Worm (Caenorhabditis elegans) whole organism, young adult: ENCODE measurements around the gene nlp-50.

Experiments used
- B0336.3 ChIP-seq: fragments of 200-800 bp; sonication (Bioruptor generic); IDR thresholded peaks from 2 replicates; pipeline ENCODE4 v1.3.6; 2022; ENCODE audit warnings: missing genetic modification characterization, missing compliant biosample characterization
- C17E4.6 ChIP-seq: fragments of 200-800 bp; sonication (Bioruptor generic); IDR thresholded peaks from 2 replicates; pipeline ENCODE4 v1.3.6; 2022; ENCODE audit warnings: missing genetic modification reagents, missing genetic modification characterization, missing compliant biosample characterization
- D2030.7 ChIP-seq: fragments of 200-800 bp; sonication (Bioruptor generic); IDR thresholded peaks from 2 replicates; pipeline ENCODE4 v1.3.6; 2022; ENCODE audit warnings: missing genetic modification reagents, missing genetic modification characterization, missing compliant biosample characterization
- F10E7.11 ChIP-seq: sonication (generic microtip); optimal IDR thresholded peaks from 2 replicates; lab custom pipeline; 2017; ENCODE audit warnings: mild to moderate bottlenecking, missing genetic modification characterization, moderate library complexity, missing compliant biosample characterization
- F33H1.4 ChIP-seq: fragments of 200-800 bp; sonication (Bioruptor generic); IDR thresholded peaks from 2 replicates; pipeline ENCODE4 v1.3.6; 2022; ENCODE audit warnings: missing genetic modification reagents, missing genetic modification characterization, missing compliant biosample characterization
- Y53G8AR.9 ChIP-seq: fragments of 200-800 bp; sonication (Bioruptor generic); conservative IDR thresholded peaks from 2 replicates; pipeline ENCODE4 v1.3.6; 2022; ENCODE audit warnings: missing genetic modification reagents, missing genetic modification characterization, missing compliant biosample characterization
- Y79H2A.3 ChIP-seq: fragments of 200-800 bp; sonication (Bioruptor generic); conservative IDR thresholded peaks from 2 replicates; pipeline ENCODE4 v1.3.6; 2022; ENCODE audit warnings: missing genetic modification reagents, missing genetic modification characterization, missing compliant biosample characterization
- Y95B8A.8 ChIP-seq: fragments of 200-800 bp; sonication (Bioruptor generic); IDR thresholded peaks from 2 replicates; pipeline ENCODE4 v1.3.6; 2022; ENCODE audit warnings: missing genetic modification reagents, missing genetic modification characterization, missing compliant biosample characterization
- ZK185.1 ChIP-seq: sonication (generic microtip); optimal IDR thresholded peaks from 2 replicates; lab custom pipeline; 2016; ENCODE audit warnings: mild to moderate bottlenecking, missing genetic modification characterization, missing compliant biosample characterization; ENCODE audit not compliant: poor library complexity, severe bottlenecking
- akir-1 ChIP-seq: fragments of 200-800 bp; sonication (Bioruptor generic); optimal IDR thresholded peaks from 2 replicates; lab custom pipeline; 2018; ENCODE audit warnings: mild to moderate bottlenecking, missing genetic modification characterization, moderate library complexity, missing compliant biosample characterization
- aptf-2 ChIP-seq: fragments of 200-800 bp; sonication (Bioruptor generic); conservative IDR thresholded peaks from 2 replicates; pipeline ENCODE4 v1.3.6; 2022; ENCODE audit warnings: missing genetic modification reagents, missing genetic modification characterization, missing compliant biosample characterization
- aptf-3 ChIP-seq: fragments of 200-800 bp; sonication (Bioruptor generic); IDR thresholded peaks from 2 replicates; pipeline ENCODE4 v1.3.6; 2022; ENCODE audit warnings: missing genetic modification characterization, missing compliant biosample characterization
- athp-1 ChIP-seq: sonication (generic microtip); optimal IDR thresholded peaks from 2 replicates; lab custom pipeline; 2017; ENCODE audit warnings: mild to moderate bottlenecking, missing genetic modification characterization, missing compliant biosample characterization
- attf-5 ChIP-seq: fragments of 200-800 bp; sonication (Bioruptor generic); optimal IDR thresholded peaks from 2 replicates; lab custom pipeline; 2018; ENCODE audit warnings: mild to moderate bottlenecking, missing genetic modification characterization, missing compliant biosample characterization
- bed-2 ChIP-seq: fragments of 200-800 bp; sonication (Bioruptor generic); IDR thresholded peaks from 2 replicates; pipeline ENCODE4 v1.3.6; 2022; ENCODE audit warnings: missing genetic modification reagents, missing genetic modification characterization, missing compliant biosample characterization
- cebp-1 ChIP-seq, 2 experiments: fragments of 200-800 bp in 1 of 2; sonication (Bioruptor generic) in 1 of 2; sonication (generic microtip) in 1 of 2; IDR thresholded peaks in 1 of 2; optimal IDR thresholded peaks in 1 of 2; 2 replicates each; pipeline versions ENCODE4 v1.3.6 to Lab custom; 2017 to 2022; ENCODE audit warnings: missing compliant biosample characterization in 2 of 2, missing genetic modification characterization in 2 of 2, mild to moderate bottlenecking in 1 of 2, missing genetic modification reagents in 1 of 2, moderate library complexity in 1 of 2
- ceh-27 ChIP-seq: fragments of 200-800 bp; sonication (Bioruptor generic); optimal IDR thresholded peaks from 2 replicates; lab custom pipeline; 2018; ENCODE audit warnings: mild to moderate bottlenecking, missing genetic modification characterization, moderate library complexity, missing compliant biosample characterization
- chd-7 ChIP-seq: sonication (generic microtip); optimal IDR thresholded peaks from 2 replicates; lab custom pipeline; 2016; ENCODE audit warnings: mild to moderate bottlenecking, missing genetic modification characterization, moderate library complexity, missing compliant biosample characterization
- dox-1 ChIP-seq: fragments of 200-800 bp; sonication (Bioruptor generic); IDR thresholded peaks from 2 replicates; pipeline ENCODE4 v1.3.6; 2022; ENCODE audit warnings: missing genetic modification reagents, missing genetic modification characterization, missing compliant biosample characterization
- dpl-1 ChIP-seq: fragments of 150-350 bp; optimal IDR thresholded peaks from 2 replicates; lab custom pipeline; 2014; ENCODE audit warnings: missing biosample characterization, missing genetic modification reagents, missing genetic modification characterization
- egl-44 ChIP-seq: fragments of 200-800 bp; sonication (Bioruptor generic); IDR thresholded peaks from 2 replicates; pipeline ENCODE4 v1.3.6; 2022; ENCODE audit warnings: missing genetic modification reagents, missing genetic modification characterization, missing compliant biosample characterization
- ets-4 ChIP-seq: fragments of 200-800 bp; sonication (Bioruptor generic); optimal IDR thresholded peaks from 2 replicates; lab custom pipeline; 2018; ENCODE audit warnings: mild to moderate bottlenecking, missing genetic modification characterization, missing compliant biosample characterization
- fkh-3 ChIP-seq: sonication (generic microtip); optimal IDR thresholded peaks from 2 replicates; lab custom pipeline; 2016; ENCODE audit warnings: mild to moderate bottlenecking, missing genetic modification characterization, missing compliant biosample characterization
- gei-17 ChIP-seq: fragments of 200-800 bp; sonication (Bioruptor generic); optimal IDR thresholded peaks from 2 replicates; lab custom pipeline; 2018; ENCODE audit warnings: mild to moderate bottlenecking, missing genetic modification characterization, missing compliant biosample characterization
- hmg-1.2 ChIP-seq: fragments of 200-800 bp; sonication (Bioruptor generic); IDR thresholded peaks from 2 replicates; pipeline ENCODE4 v1.3.6; 2022; ENCODE audit warnings: missing genetic modification reagents, missing genetic modification characterization, missing compliant biosample characterization
- hmg-20 ChIP-seq: fragments of 200-800 bp; sonication (Bioruptor generic); IDR thresholded peaks from 2 replicates; pipeline ENCODE4 v1.3.6; 2022; ENCODE audit warnings: missing genetic modification reagents, missing genetic modification characterization, missing compliant biosample characterization
- lin-26 ChIP-seq: fragments of 200-800 bp; sonication (Bioruptor generic); IDR thresholded peaks from 2 replicates; pipeline ENCODE4 v1.3.6; 2022; ENCODE audit warnings: missing genetic modification reagents, missing genetic modification characterization, missing compliant biosample characterization
- lin-35 ChIP-seq, 3 experiments: fragments of 150-350 bp in 2 of 3; sonication (generic microtip) in 1 of 3; optimal IDR thresholded peaks; 2 replicates each; lab custom pipeline; 2014 to 2018; ENCODE audit warnings: missing biosample characterization in 3 of 3, missing genetic modification characterization in 3 of 3, missing genetic modification reagents in 3 of 3
- lin-54 ChIP-seq: fragments of 200-800 bp; sonication (Bioruptor generic); optimal IDR thresholded peaks from 2 replicates; lab custom pipeline; 2018; ENCODE audit warnings: mild to moderate bottlenecking, missing genetic modification characterization, missing compliant biosample characterization
- madf-6 ChIP-seq: fragments of 200-800 bp; sonication (Bioruptor generic); IDR thresholded peaks from 2 replicates; pipeline ENCODE4 v1.3.6; 2022; ENCODE audit warnings: missing genetic modification reagents, missing genetic modification characterization, missing compliant biosample characterization
- madf-8 ChIP-seq: fragments of 200-800 bp; sonication (Bioruptor generic); conservative IDR thresholded peaks from 2 replicates; pipeline ENCODE4 v1.3.6; 2022; ENCODE audit warnings: missing genetic modification reagents, missing genetic modification characterization, missing compliant biosample characterization
- mel-28 ChIP-seq: sonication (generic microtip); optimal IDR thresholded peaks from 2 replicates; lab custom pipeline; 2016; ENCODE audit warnings: borderline replicate concordance, mild to moderate bottlenecking, missing genetic modification characterization, missing compliant biosample characterization
- mes-4 ChIP-seq: sonication (generic microtip); optimal IDR thresholded peaks from 2 replicates; lab custom pipeline; 2016; ENCODE audit warnings: missing genotype, missing genetic modification characterization, missing compliant biosample characterization
- nfya-1 ChIP-seq: sonication (generic microtip); optimal IDR thresholded peaks from 2 replicates; lab custom pipeline; 2017; ENCODE audit warnings: antibody characterized with exemption, missing compliant biosample characterization, missing genetic modification characterization, borderline replicate concordance; ENCODE audit not compliant: insufficient read depth
- nfya-2 ChIP-seq: fragments of 200-800 bp; sonication (Bioruptor generic); IDR thresholded peaks from 2 replicates; pipeline ENCODE4 v1.3.6; 2022; ENCODE audit warnings: missing genetic modification reagents, missing genetic modification characterization, missing compliant biosample characterization
- nfyb-1 ChIP-seq: fragments of 200-800 bp; sonication (Bioruptor generic); IDR thresholded peaks from 2 replicates; pipeline ENCODE4 v1.3.6; 2022; ENCODE audit warnings: missing genetic modification reagents, missing genetic modification characterization, missing compliant biosample characterization
- nhr-27 ChIP-seq: fragments of 200-800 bp; sonication (Bioruptor generic); optimal IDR thresholded peaks from 2 replicates; lab custom pipeline; 2018; ENCODE audit warnings: mild to moderate bottlenecking, missing genetic modification characterization, moderate library complexity, missing compliant biosample characterization
- nhr-80 ChIP-seq: sonication (generic microtip); optimal IDR thresholded peaks from 2 replicates; lab custom pipeline; 2016; ENCODE audit warnings: missing genetic modification characterization, missing compliant biosample characterization
- rec-8 ChIP-seq, 2 experiments: sonication (generic microtip); optimal IDR thresholded peaks; 2 replicates each; lab custom pipeline; 2016; ENCODE audit warnings: mild to moderate bottlenecking in 2 of 2, missing genetic modification characterization in 2 of 2, missing genetic modification reagents in 2 of 2, missing genotype in 2 of 2, missing biosample characterization in 1 of 2, missing compliant biosample characterization in 1 of 2, moderate library complexity in 1 of 2
- sdz-38 ChIP-seq: sonication (generic microtip); optimal IDR thresholded peaks from 2 replicates; lab custom pipeline; 2016; ENCODE audit warnings: missing genotype, missing genetic modification characterization, missing compliant biosample characterization
- snpc-1.3 ChIP-seq: sonication (generic microtip); optimal IDR thresholded peaks from 2 replicates; lab custom pipeline; 2017; ENCODE audit warnings: missing genetic modification characterization, mild to moderate bottlenecking, missing compliant biosample characterization, antibody characterized with exemption, moderate library complexity, missing genotype, missing genetic modification reagents; ENCODE audit not compliant: insufficient read depth
- snpc-3.4 ChIP-seq: sonication (generic microtip); optimal IDR thresholded peaks from 2 replicates; lab custom pipeline; 2017; ENCODE audit warnings: missing genetic modification characterization, mild to moderate bottlenecking, missing compliant biosample characterization, antibody characterized with exemption, moderate library complexity, missing genotype, missing genetic modification reagents
- somi-1 ChIP-seq: fragments of 200-800 bp; sonication (Bioruptor generic); optimal IDR thresholded peaks from 2 replicates; lab custom pipeline; 2018; ENCODE audit warnings: mild to moderate bottlenecking, missing genetic modification characterization, missing compliant biosample characterization
- ztf-28 ChIP-seq: fragments of 200-800 bp; sonication (Bioruptor generic); IDR thresholded peaks from 2 replicates; pipeline ENCODE4 v1.3.6; 2022; ENCODE audit warnings: missing genetic modification reagents, missing genetic modification characterization, missing compliant biosample characterization
- ztf-3 ChIP-seq: fragments of 200-800 bp; sonication (Bioruptor generic); optimal IDR thresholded peaks from 2 replicates; lab custom pipeline; 2018; ENCODE audit warnings: mild to moderate bottlenecking, missing genetic modification characterization, missing compliant biosample characterization

The nlp-50 gene

DNA sequence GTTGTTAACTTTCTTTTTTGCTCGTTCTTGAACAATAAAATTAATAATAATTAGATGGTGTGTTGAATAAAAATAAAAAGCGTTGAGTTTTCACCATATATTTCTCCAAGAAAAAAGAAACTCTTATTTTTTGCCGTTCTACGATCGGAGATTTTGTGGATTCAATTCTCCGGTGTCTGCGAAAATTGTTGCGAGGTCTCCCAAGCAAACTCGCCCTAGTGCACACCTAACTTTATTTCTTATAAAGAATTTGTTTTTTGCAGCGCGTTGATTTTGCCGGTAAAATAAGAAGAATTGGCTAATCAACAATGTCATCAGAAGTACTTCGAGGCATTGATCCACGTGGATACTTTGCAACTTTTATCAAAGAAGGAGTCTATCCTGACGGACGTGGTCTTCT is 23.4 kb upstream of the nlp-50 start, which contains the start of gene exos-8 (continued):
- TF ChIP-seq aptf-2 = 0 out of 2 replicates have a peak, but pooled peaks have one; percentile 60
- no peak for TF ChIP-seq hmg-20
- peak; percentile 44 for TF ChIP-seq akir-1 (GFP tag; lab: Kevin White, UChicago)
- no peak for TF ChIP-seq nfyb-1 (GFP tag; lab: Robert Waterston, UW)
- TF ChIP-seq mes-4 = no peak
- peak; percentile 57 for TF ChIP-seq dox-1
- TF ChIP-seq ceh-27 (GFP tag; lab: Kevin White, UChicago) = peak; percentile 60
- no peak for TF ChIP-seq chd-7 (tag; lab: Kevin White, UChicago)
- TF ChIP-seq nhr-27 (tag; lab: Kevin White, UChicago) = no peak
- 0 out of 2 replicates have a peak, but pooled peaks have one; percentile 51 for TF ChIP-seq lin-26 (GFP tag; lab: Robert Waterston, UW)
- no peak for TF ChIP-seq nfya-2 (GFP tag; lab: Robert Waterston, UW)
- TF ChIP-seq C17E4.6 (GFP tag; lab: Robert Waterston, UW) = no peak
- TF ChIP-seq athp-1 (tag; lab: Kevin White, UChicago) = no peak
- no peak for TF ChIP-seq gei-17 (GFP tag; lab: Kevin White, UChicago)
- peak; percentile 37 for TF ChIP-seq dpl-1 (GFP tag; lab: Kevin White, UChicago)
- peak; percentile 54 for TF ChIP-seq nhr-80 (tag; lab: Kevin White, UChicago)
- TF ChIP-seq lin-54 (GFP tag; lab: Kevin White, UChicago) = peak; percentile 40
- TF ChIP-seq lin-35 (GFP tag; optimal IDR thresholded peaks at IDR 0.05; lab: Kevin White, UChicago) = no peak
- 0 out of 2 replicates have a peak, but pooled peaks have one; percentile 16 for TF ChIP-seq madf-6 (GFP tag; lab: Robert Waterston, UW)
- TF ChIP-seq ets-4 (GFP tag; lab: Kevin White, UChicago) = no peak
- peak; percentile 64; the same call in 1 of the 2 replicates for TF ChIP-seq bed-2 (GFP tag; lab: Robert Waterston, UW)
- TF ChIP-seq hmg-1.2 (GFP tag; lab: Robert Waterston, UW) = peak; percentile 41; the same call in 1 of the 2 replicates
- no peak for TF ChIP-seq snpc-3.4 (tag; lab: Kevin White, UChicago)
- peak; percentile 21; the same call in 1 of the 2 replicates for TF ChIP-seq F33H1.4 (GFP tag; lab: Robert Waterston, UW)
- peak in 1 of 2 experiments; percentile 39 for TF ChIP-seq rec-8 (tag; optimal IDR thresholded peaks at IDR 0.05; lab: Kevin White, UChicago)
- TF ChIP-seq B0336.3 (GFP tag; lab: Robert Waterston, UW) = no peak
- TF ChIP-seq D2030.7 (GFP tag; lab: Robert Waterston, UW) = peak; percentile 69; the same call in 1 of the 2 replicates
- no peak for TF ChIP-seq aptf-3 (GFP tag; lab: Robert Waterston, UW)
- no peak for TF ChIP-seq snpc-1.3
- peak; percentile 48 for TF ChIP-seq ZK185.1
- no peak for TF ChIP-seq ztf-3
- 0 out of 2 replicates have a peak, but pooled peaks have one; percentile 14 for TF ChIP-seq cebp-1 (GFP tag; IDR thresholded peaks at IDR 0.05; lab: Robert Waterston, UW)
- TF ChIP-seq cebp-1 (tag; optimal IDR thresholded peaks at IDR 0.05; lab: Kevin White, UChicago) = no peak
- no peak for TF ChIP-seq sdz-38 (tag; lab: Kevin White, UChicago)
- no peak for TF ChIP-seq fkh-3 (tag; lab: Kevin White, UChicago)
- peak; percentile 36; the same call in 1 of the 2 replicates for TF ChIP-seq madf-8
- TF ChIP-seq attf-5 (GFP tag; lab: Kevin White, UChicago) = peak; percentile 87
- no peak for TF ChIP-seq Y79H2A.3 (GFP tag; lab: Robert Waterston, UW)
- TF ChIP-seq somi-1 (GFP tag; lab: Kevin White, UChicago) = no peak
- TF ChIP-seq Y53G8AR.9 (GFP tag; lab: Robert Waterston, UW) = no peak
- no peak for TF ChIP-seq Y95B8A.8 (GFP tag; lab: Robert Waterston, UW)
- TF ChIP-seq F10E7.11 = no peak
- TF ChIP-seq ztf-28 = no peak
- TF ChIP-seq mel-28 (tag; lab: Kevin White, UChicago) = no peak
- no peak for TF ChIP-seq nfya-1 (tag; lab: Kevin White, UChicago)
- TF ChIP-seq egl-44 = 0 out of 2 replicates have a peak, but pooled peaks have one; percentile 20
